Worm (Caenorhabditis elegans) whole organism, mixed stage, embryonic: ENCODE results near the gene marg-1.

Experiments
- blmp-1 ChIP-seq: fragments of 150-350 bp; optimal IDR thresholded peaks from 2 replicates; lab custom pipeline; 2014; ENCODE audit warnings: missing biosample characterization, missing genetic modification characterization
- ces-1 ChIP-seq: fragments of 150-350 bp; optimal IDR thresholded peaks from 2 replicates; lab custom pipeline; 2014; ENCODE audit warnings: missing biosample characterization, missing genetic modification reagents, missing genetic modification characterization
- elt-1 ChIP-seq: sonication (generic microtip); optimal IDR thresholded peaks from 2 replicates; lab custom pipeline; 2017; ENCODE audit warnings: missing genetic modification characterization, mild to moderate bottlenecking, missing compliant biosample characterization, antibody characterized with exemption, moderate library complexity, borderline replicate concordance; ENCODE audit not compliant: insufficient read depth
- lin-13 ChIP-seq: fragments of 150-350 bp; optimal IDR thresholded peaks from 2 replicates; lab custom pipeline; 2014; ENCODE audit warnings: missing biosample characterization, missing genetic modification characterization
- mep-1 ChIP-seq: fragments of 150-350 bp; optimal IDR thresholded peaks from 2 replicates; lab custom pipeline; 2017; ENCODE audit warnings: missing biosample characterization, missing genetic modification reagents, missing genetic modification characterization, inconsistent platforms
- nhr-12 ChIP-seq: fragments of 150-350 bp; optimal IDR thresholded peaks from 2 replicates; lab custom pipeline; 2014; ENCODE audit warnings: missing biosample characterization, missing genetic modification characterization
- nhr-237 ChIP-seq: fragments of 150-350 bp; optimal IDR thresholded peaks from 2 replicates; lab custom pipeline; 2014; ENCODE audit warnings: missing biosample characterization, missing genetic modification characterization
- nhr-28 ChIP-seq: fragments of 150-350 bp; optimal IDR thresholded peaks from 2 replicates; lab custom pipeline; 2014; ENCODE audit warnings: missing biosample characterization, missing genetic modification characterization
- pha-4 ChIP-seq: fragments of 150-350 bp; optimal IDR thresholded peaks from 2 replicates; lab custom pipeline; 2018; ENCODE audit warnings: missing biosample characterization, missing genetic modification reagents, missing genetic modification characterization
- sem-2 ChIP-seq: fragments of 200-800 bp; sonication (Bioruptor generic); optimal IDR thresholded peaks from 2 replicates; lab custom pipeline; 2018; ENCODE audit warnings: mild to moderate bottlenecking, missing genetic modification characterization, missing compliant biosample characterization
- snpc-4 ChIP-seq: fragments of 150-350 bp; optimal IDR thresholded peaks from 2 replicates; lab custom pipeline; 2014; ENCODE audit warnings: missing biosample characterization, missing genetic modification characterization
- unc-39 ChIP-seq: fragments of 150-350 bp; optimal IDR thresholded peaks from 2 replicates; lab custom pipeline; 2014; ENCODE audit warnings: missing biosample characterization, missing genetic modification characterization
- unc-62 ChIP-seq: fragments of 150-350 bp; optimal IDR thresholded peaks from 2 replicates; lab custom pipeline; 2014; ENCODE audit warnings: missing biosample characterization, missing genetic modification reagents, missing genetic modification characterization
- ztf-11 ChIP-seq: fragments of 150-350 bp; optimal IDR thresholded peaks from 2 replicates; lab custom pipeline; 2014; ENCODE audit warnings: missing biosample characterization, missing genetic modification characterization

ce11 chrX:3821609-3822008, 40.7 kb upstream of the marg-1 start:
- TF ChIP-seq nhr-12 (no peak), snpc-4 (tag; lab: Kevin White, UChicago) (no peak), ztf-11 (no peak), sem-2 (GFP tag; lab: Kevin White, UChicago) (no peak), lin-13 (tag; lab: Kevin White, UChicago) (no peak), unc-62 (GFP tag; lab: Kevin White, UChicago) (no peak), blmp-1 (no peak), ces-1 (GFP tag; lab: Kevin White, UChicago) (no peak), nhr-28 (tag; lab: Kevin White, UChicago) (no peak), mep-1 (tag; lab: Kevin White, UChicago) (no peak), pha-4 (tag; lab: Kevin White, UChicago) (no peak), unc-39 (tag; lab: Kevin White, UChicago) (no peak), nhr-237 (no peak), elt-1 (tag; lab: Kevin White, UChicago) (no peak)
